Worm (Caenorhabditis elegans) whole organism, L4 larva: Measurements from ENCODE around the gene C36A4.4.
A peak's percentile ranks its signal among the peaks of the same experiment; 100 is the strongest.

Experiments used
- F37D6.2 ChIP-seq: sonication (generic microtip); optimal IDR thresholded peaks from 2 replicates; lab custom pipeline; 2016; ENCODE audit warnings: mild to moderate bottlenecking, missing genetic modification characterization, missing compliant biosample characterization
- F44E2.7 ChIP-seq: fragments of 200-800 bp; sonication (Bioruptor generic); IDR thresholded peaks from 2 replicates; pipeline ENCODE4 v2.1.2; 2022; ENCODE audit warnings: missing genetic modification characterization, missing compliant biosample characterization
- T26A8.4 ChIP-seq: fragments of 200-800 bp; sonication (Bioruptor generic); IDR thresholded peaks from 2 replicates; pipeline ENCODE4 v1.3.6; 2022; ENCODE audit warnings: missing genetic modification characterization, missing compliant biosample characterization
- Y5F2A.4 ChIP-seq: fragments of 200-800 bp; sonication (Bioruptor generic); optimal IDR thresholded peaks from 2 replicates; lab custom pipeline; 2018; ENCODE audit warnings: mild to moderate bottlenecking, missing genetic modification characterization, missing compliant biosample characterization
- Y75B8A.6 ChIP-seq: fragments of 200-800 bp; sonication (Bioruptor generic); IDR thresholded peaks from 2 replicates; pipeline ENCODE4 v1.3.6; 2022; ENCODE audit warnings: missing genetic modification reagents, missing genetic modification characterization, missing compliant biosample characterization
- ZK337.2 ChIP-seq: fragments of 200-800 bp; sonication (Bioruptor generic); IDR thresholded peaks from 2 replicates; pipeline ENCODE4 v1.3.6; 2022; ENCODE audit warnings: missing genetic modification reagents, missing genetic modification characterization, missing compliant biosample characterization
- ZK546.5 ChIP-seq, 2 experiments: sonication (generic microtip); optimal IDR thresholded peaks; 2 replicates each; lab custom pipeline; 2017; ENCODE audit warnings: missing biosample characterization in 2 of 2, missing genetic modification characterization in 2 of 2
- ama-1 ChIP-seq: fragments of 150-350 bp; optimal IDR thresholded peaks from 2 replicates; lab custom pipeline; 2014; ENCODE audit warnings: inconsistent platforms, mixed read lengths
- arid-1 ChIP-seq: fragments of 200-800 bp; sonication (Bioruptor generic); conservative IDR thresholded peaks from 2 replicates; pipeline ENCODE4 v1.3.6; 2022; ENCODE audit warnings: missing genetic modification reagents, missing genetic modification characterization, missing compliant biosample characterization
- ceh-20 ChIP-seq: fragments of 200-800 bp; sonication (Bioruptor generic); IDR thresholded peaks from 2 replicates; pipeline ENCODE4 v1.3.6; 2022; ENCODE audit warnings: missing genetic modification reagents, missing genetic modification characterization, missing compliant biosample characterization
- ceh-32 ChIP-seq: sonication (generic microtip); optimal IDR thresholded peaks from 2 replicates; lab custom pipeline; 2016; ENCODE audit warnings: mild to moderate bottlenecking, missing genetic modification characterization, missing compliant biosample characterization; ENCODE audit not compliant: poor library complexity
- ceh-44 ChIP-seq: fragments of 200-800 bp; sonication (Bioruptor generic); IDR thresholded peaks from 2 replicates; pipeline ENCODE4 v1.3.6; 2022; ENCODE audit warnings: missing genetic modification reagents, missing genetic modification characterization, missing compliant biosample characterization
- ces-1 ChIP-seq: fragments of 150-350 bp; sonication (generic microtip); optimal IDR thresholded peaks from 4 replicates; lab custom pipeline; 2014; ENCODE audit warnings: missing biosample characterization, missing genetic modification reagents, missing genetic modification characterization
- ctbp-1 ChIP-seq: fragments of 200-800 bp; sonication (Bioruptor generic); IDR thresholded peaks from 2 replicates; pipeline ENCODE4 v1.3.6; 2022; ENCODE audit warnings: missing genetic modification reagents, missing genetic modification characterization, missing compliant biosample characterization
- daf-16 ChIP-seq, 3 experiments: sonication (generic microtip); optimal IDR thresholded peaks; 2 replicates each; lab custom pipeline; 2016 to 2017; ENCODE audit warnings: missing genetic modification characterization in 3 of 3, missing genetic modification reagents in 3 of 3, mild to moderate bottlenecking in 2 of 3, missing compliant biosample characterization in 2 of 3, missing biosample characterization in 1 of 3, moderate library complexity in 1 of 3
- daf-8 ChIP-seq: fragments of 200-800 bp; sonication (Bioruptor generic); IDR thresholded peaks from 2 replicates; pipeline ENCODE4 v1.3.6; 2022; ENCODE audit warnings: missing genetic modification characterization, missing compliant biosample characterization
- dmd-6 ChIP-seq: fragments of 200-800 bp; sonication (Bioruptor generic); IDR thresholded peaks from 2 replicates; pipeline ENCODE4 v1.3.6; 2022; ENCODE audit warnings: missing genetic modification reagents, missing genetic modification characterization, missing compliant biosample characterization
- dmd-8 ChIP-seq: fragments of 200-800 bp; sonication (Bioruptor generic); IDR thresholded peaks from 2 replicates; pipeline ENCODE4 v1.3.6; 2022; ENCODE audit warnings: missing genetic modification characterization, missing compliant biosample characterization
- dpl-1 ChIP-seq: fragments of 150-350 bp; optimal IDR thresholded peaks from 2 replicates; lab custom pipeline; 2014; ENCODE audit warnings: missing biosample characterization, missing genetic modification reagents, missing genetic modification characterization
- egl-43 ChIP-seq: fragments of 200-800 bp; sonication (Bioruptor generic); IDR thresholded peaks from 2 replicates; pipeline ENCODE4 v1.3.6; 2022; ENCODE audit warnings: missing genetic modification reagents, missing genetic modification characterization, missing compliant biosample characterization
- fkh-10 ChIP-seq: fragments of 150-350 bp; optimal IDR thresholded peaks from 2 replicates; lab custom pipeline; 2014; ENCODE audit warnings: missing biosample characterization, missing genetic modification reagents, missing genetic modification characterization
- gei-8 ChIP-seq: fragments of 200-800 bp; sonication (Bioruptor generic); optimal IDR thresholded peaks from 2 replicates; lab custom pipeline; 2018; ENCODE audit warnings: mild to moderate bottlenecking, missing genetic modification characterization, missing compliant biosample characterization
- hif-1 ChIP-seq, 2 experiments: sonication (generic microtip); optimal IDR thresholded peaks; 2 replicates each; lab custom pipeline; 2016 to 2017; ENCODE audit warnings: missing compliant biosample characterization in 2 of 2, missing genetic modification characterization in 2 of 2, missing genetic modification reagents in 2 of 2, missing genotype in 2 of 2, mild to moderate bottlenecking in 1 of 2
- hlh-30 ChIP-seq: sonication (generic microtip); optimal IDR thresholded peaks from 2 replicates; lab custom pipeline; 2017; ENCODE audit warnings: antibody characterized with exemption, mild to moderate bottlenecking, missing genetic modification characterization, missing compliant biosample characterization; ENCODE audit not compliant: insufficient read depth
- lim-7 ChIP-seq: fragments of 200-800 bp; sonication (Bioruptor generic); IDR thresholded peaks from 2 replicates; pipeline ENCODE4 v1.3.6; 2022; ENCODE audit warnings: missing genetic modification characterization, missing compliant biosample characterization
- lin-1 ChIP-seq: fragments of 200-800 bp; sonication (Bioruptor generic); IDR thresholded peaks from 2 replicates; pipeline ENCODE4 v1.3.6; 2022; ENCODE audit warnings: missing genetic modification reagents, missing genetic modification characterization, missing compliant biosample characterization
- lin-13 ChIP-seq: fragments of 150-350 bp; optimal IDR thresholded peaks from 2 replicates; lab custom pipeline; 2014; ENCODE audit warnings: missing biosample characterization, missing genetic modification reagents, missing genetic modification characterization
- lin-38 ChIP-seq: fragments of 200-800 bp; sonication (Bioruptor generic); IDR thresholded peaks from 2 replicates; pipeline ENCODE4 v1.3.6; 2022; ENCODE audit warnings: missing genetic modification reagents, missing genetic modification characterization, missing compliant biosample characterization
- lsy-2 ChIP-seq, 2 experiments: fragments of 150-350 bp in 1 of 2; sonication (generic microtip) in 1 of 2; optimal IDR thresholded peaks; 2 replicates each; lab custom pipeline; 2014 to 2017; ENCODE audit warnings: missing biosample characterization in 2 of 2, missing genetic modification characterization in 2 of 2
- mdl-1 ChIP-seq, 2 experiments: fragments of 150-350 bp in 1 of 2; sonication (generic microtip) in 1 of 2; optimal IDR thresholded peaks; 2 replicates each; lab custom pipeline; 2014 to 2017; ENCODE audit warnings: missing biosample characterization in 2 of 2, missing genetic modification characterization in 2 of 2
- mdt-29 ChIP-seq: fragments of 200-800 bp; sonication (Bioruptor generic); IDR thresholded peaks from 2 replicates; pipeline ENCODE4 v1.3.6; 2022; ENCODE audit warnings: missing genetic modification reagents, missing genetic modification characterization, missing compliant biosample characterization
- mep-1 ChIP-seq: fragments of 150-350 bp; sonication (generic microtip); optimal IDR thresholded peaks from 3 replicates; lab custom pipeline; 2014; ENCODE audit warnings: missing biosample characterization, missing genetic modification characterization
- nhr-11 ChIP-seq: fragments of 150-350 bp; optimal IDR thresholded peaks from 2 replicates; lab custom pipeline; 2014; ENCODE audit warnings: missing biosample characterization, missing genetic modification characterization
- nhr-111 ChIP-seq: fragments of 200-800 bp; sonication (Bioruptor generic); optimal IDR thresholded peaks from 2 replicates; lab custom pipeline; 2018; ENCODE audit warnings: mild to moderate bottlenecking, missing genetic modification characterization, missing compliant biosample characterization
- nhr-237 ChIP-seq: sonication (generic microtip); optimal IDR thresholded peaks from 2 replicates; lab custom pipeline; 2017; ENCODE audit warnings: missing biosample characterization, missing genetic modification characterization
- nhr-25 ChIP-seq: sonication (generic microtip); optimal IDR thresholded peaks from 2 replicates; lab custom pipeline; 2017; ENCODE audit warnings: missing genetic modification characterization, mild to moderate bottlenecking, missing compliant biosample characterization, antibody characterized with exemption, moderate library complexity, borderline replicate concordance; ENCODE audit not compliant: insufficient read depth
- nhr-28 ChIP-seq: fragments of 150-350 bp; optimal IDR thresholded peaks from 2 replicates; lab custom pipeline; 2014; ENCODE audit warnings: missing biosample characterization, missing genetic modification characterization
- nhr-6 ChIP-seq: fragments of 150-350 bp; optimal IDR thresholded peaks from 2 replicates; lab custom pipeline; 2014; ENCODE audit warnings: missing biosample characterization, missing genetic modification characterization
- nhr-76 ChIP-seq: fragments of 150-350 bp; optimal IDR thresholded peaks from 2 replicates; lab custom pipeline; 2014; ENCODE audit warnings: missing biosample characterization, missing genetic modification characterization
- pqm-1 ChIP-seq: sonication (generic microtip); optimal IDR thresholded peaks from 2 replicates; lab custom pipeline; 2017; ENCODE audit warnings: missing biosample characterization, missing genetic modification characterization
- rbr-2 ChIP-seq: sonication (generic microtip); optimal IDR thresholded peaks from 2 replicates; lab custom pipeline; 2016; ENCODE audit warnings: missing genotype, missing genetic modification characterization, missing compliant biosample characterization
- saeg-2 ChIP-seq: fragments of 200-800 bp; sonication (Bioruptor generic); IDR thresholded peaks from 2 replicates; pipeline ENCODE4 v1.3.6; 2022; ENCODE audit warnings: missing genetic modification reagents, missing genetic modification characterization, missing compliant biosample characterization
- skn-1 ChIP-seq: fragments of 150-350 bp; optimal IDR thresholded peaks from 2 replicates; lab custom pipeline; 2014; ENCODE audit warnings: missing biosample characterization, missing genetic modification characterization
- snpc-1.2 ChIP-seq: fragments of 200-800 bp; sonication (Bioruptor generic); IDR thresholded peaks from 2 replicates; pipeline ENCODE4 v1.3.6; 2022; ENCODE audit warnings: missing genetic modification reagents, missing genetic modification characterization, missing compliant biosample characterization
- spr-1 ChIP-seq: sonication (generic microtip); optimal IDR thresholded peaks from 2 replicates; lab custom pipeline; 2016; ENCODE audit warnings: mild to moderate bottlenecking, missing genetic modification characterization, missing compliant biosample characterization
- spr-3 ChIP-seq: fragments of 200-800 bp; sonication (Bioruptor generic); optimal IDR thresholded peaks from 2 replicates; lab custom pipeline; 2018; ENCODE audit warnings: mild to moderate bottlenecking, missing genetic modification characterization, missing compliant biosample characterization
- tag-97 ChIP-seq: fragments of 200-800 bp; sonication (Bioruptor generic); IDR thresholded peaks from 2 replicates; pipeline ENCODE4 v1.3.6; 2022; ENCODE audit warnings: missing genetic modification characterization, missing compliant biosample characterization
- unc-39 ChIP-seq: sonication (generic microtip); optimal IDR thresholded peaks from 2 replicates; lab custom pipeline; 2017; ENCODE audit warnings: missing biosample characterization, missing genetic modification characterization
- zfp-3 ChIP-seq: fragments of 200-800 bp; sonication (Bioruptor generic); conservative IDR thresholded peaks from 2 replicates; pipeline ENCODE4 v1.3.6; 2022; ENCODE audit warnings: missing genetic modification reagents, missing genetic modification characterization, missing compliant biosample characterization
- ztf-11 ChIP-seq: fragments of 150-350 bp; optimal IDR thresholded peaks from 2 replicates; lab custom pipeline; 2014; ENCODE audit warnings: missing biosample characterization, missing genetic modification characterization

The C36A4.4 gene

DNA sequence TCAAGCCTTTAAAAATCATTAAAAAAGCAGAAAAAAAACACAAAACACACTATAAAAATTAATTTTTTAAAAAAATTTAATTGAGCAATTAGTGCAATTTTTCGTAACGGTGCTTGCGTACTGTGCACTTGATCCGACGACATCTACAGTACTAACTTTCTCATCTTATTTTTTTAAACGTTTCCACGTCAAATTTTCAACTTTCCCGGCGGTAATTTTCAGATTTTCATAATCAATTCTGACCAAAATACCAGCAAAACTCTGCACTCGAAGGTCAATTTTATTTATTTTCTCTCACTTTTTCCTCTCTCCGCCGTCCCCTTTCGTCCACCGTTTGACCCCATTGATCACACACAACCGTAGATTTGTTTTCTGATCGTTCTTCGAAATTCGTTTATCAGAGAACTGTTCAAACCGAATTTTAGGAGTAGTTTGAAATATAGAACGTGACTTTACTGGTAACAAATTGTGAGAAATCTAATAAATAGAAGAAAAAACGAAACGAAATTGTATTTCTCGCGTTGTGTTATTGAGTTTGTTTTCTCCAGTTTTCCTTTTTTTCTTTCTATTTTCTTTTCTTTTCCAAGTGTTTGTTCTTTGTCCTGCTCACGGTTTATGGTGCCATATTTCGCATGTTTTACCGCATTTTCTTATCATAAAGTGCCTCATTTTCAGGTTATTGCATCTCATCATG lies 20.5 kb upstream of the C36A4.4 start, which contains the start of gene acs-19 (continued):
- TF ChIP-seq daf-16 (GFP tag; optimal IDR thresholded peaks at IDR 0.05; lab: Kevin White, UChicago) = no peak
- TF ChIP-seq daf-16 (tag; optimal IDR thresholded peaks at IDR 0.05; lab: Kevin White, UChicago) = peak; percentile 4
- TF ChIP-seq dpl-1 (GFP tag; lab: Kevin White, UChicago) = no peak
- peak; percentile 1 for TF ChIP-seq hlh-30
- TF ChIP-seq T26A8.4 (GFP tag; lab: Robert Waterston, UW) = no peak
- TF ChIP-seq dmd-8 (GFP tag; lab: Robert Waterston, UW) = no peak
- TF ChIP-seq Y5F2A.4 (GFP tag; lab: Kevin White, UChicago) = no peak
- TF ChIP-seq lin-1 (GFP tag; lab: Robert Waterston, UW) = no peak; the same call in 1 of the 2 replicates
- peak in 1 of 2 experiments; percentile 30 for TF ChIP-seq hif-1 (tag; optimal IDR thresholded peaks at IDR 0.05; lab: Kevin White, UChicago)
- no peak for TF ChIP-seq nhr-111 (GFP tag; lab: Kevin White, UChicago)
- no peak for TF ChIP-seq arid-1 (GFP tag; lab: Robert Waterston, UW)
- TF ChIP-seq nhr-28 (tag; lab: Kevin White, UChicago) = no peak
- TF ChIP-seq ceh-20 = no peak
- TF ChIP-seq daf-8 (GFP tag; lab: Robert Waterston, UW) = no peak
- TF ChIP-seq ctbp-1 = no peak
- TF ChIP-seq zfp-3 (GFP tag; lab: Robert Waterston, UW) = 0 out of 2 replicates have a peak, but pooled peaks have one; percentile 19
- TF ChIP-seq mep-1 (tag; lab: Kevin White, UChicago) = peak; percentile 29
- TF ChIP-seq mdt-29 (GFP tag; lab: Robert Waterston, UW) = no peak
- TF ChIP-seq pqm-1 (tag; lab: Kevin White, UChicago) = no peak
- TF ChIP-seq nhr-25 (tag; lab: Kevin White, UChicago) = no peak
- peak; percentile 7 for TF ChIP-seq gei-8 (GFP tag; lab: Kevin White, UChicago)
- no peak for TF ChIP-seq skn-1 (tag; lab: Kevin White, UChicago)
- no peak for TF ChIP-seq nhr-76 (tag; lab: Kevin White, UChicago)
- no peak for TF ChIP-seq mdl-1 (tag; optimal IDR thresholded peaks at IDR 0.05; lab: Kevin White, UChicago)
- no peak for TF ChIP-seq nhr-6 (tag; lab: Kevin White, UChicago)
- no peak for TF ChIP-seq unc-39 (tag; lab: Kevin White, UChicago)
- TF ChIP-seq F44E2.7 (GFP tag; lab: Robert Waterston, UW) = no peak
- TF ChIP-seq ceh-32 (tag; lab: Kevin White, UChicago) = no peak
- TF ChIP-seq dmd-6 (GFP tag; lab: Robert Waterston, UW) = no peak
- TF ChIP-seq tag-97 (GFP tag; lab: Robert Waterston, UW) = no peak
- no peak for TF ChIP-seq snpc-1.2 (GFP tag; lab: Robert Waterston, UW)
- TF ChIP-seq F37D6.2 = no peak
- TF ChIP-seq ces-1 = peak; percentile 87
- no peak for TF ChIP-seq spr-1 (tag; lab: Kevin White, UChicago)
- TF ChIP-seq lim-7 (GFP tag; lab: Robert Waterston, UW) = no peak
- TF ChIP-seq saeg-2 (GFP tag; lab: Robert Waterston, UW) = no peak
- no peak for TF ChIP-seq ZK337.2 (GFP tag; lab: Robert Waterston, UW)
- no peak for TF ChIP-seq fkh-10 (GFP tag; lab: Kevin White, UChicago)
- no peak for TF ChIP-seq lin-38 (GFP tag; lab: Robert Waterston, UW)
- no peak for TF ChIP-seq Y75B8A.6 (GFP tag; lab: Robert Waterston, UW)
- TF ChIP-seq ama-1 (lab: Kevin White, UChicago) = no peak
- peak in 1 of 2 experiments; percentile 34 for TF ChIP-seq lsy-2 (tag; optimal IDR thresholded peaks at IDR 0.05; lab: Kevin White, UChicago)
- no peak for TF ChIP-seq ztf-11 (tag; lab: Kevin White, UChicago)
- TF ChIP-seq nhr-237 = no peak
- TF ChIP-seq ZK546.5 (tag; optimal IDR thresholded peaks at IDR 0.05; lab: Kevin White, UChicago) = no peak
- no peak for TF ChIP-seq ceh-44 (GFP tag; lab: Robert Waterston, UW)
- no peak for TF ChIP-seq lin-13
- TF ChIP-seq rbr-2 (tag; lab: Kevin White, UChicago) = peak; percentile 9
- TF ChIP-seq egl-43 (GFP tag; lab: Robert Waterston, UW) = no peak
- TF ChIP-seq spr-3 = no peak
- TF ChIP-seq nhr-11 (tag; lab: Kevin White, UChicago) = no peak
